Fruit fly (Drosophila melanogaster) whole organism, prepupa: ENCODE data around the gene CG15418.

Source experiments
- CG10631 ChIP-seq: fragments of 200-800 bp; sonication (Bioruptor generic); optimal IDR thresholded peaks from 2 replicates; lab custom pipeline; 2016; ENCODE audit warnings: missing biosample characterization, missing genetic modification characterization
- CG15336 ChIP-seq: fragments of 200-800 bp; sonication (Bioruptor generic); IDR thresholded peaks from 2 replicates; pipeline ENCODE4 v1.3.6; 2022; ENCODE audit warnings: missing biosample characterization, missing genetic modification characterization
- CG1621 ChIP-seq: fragments of 200-800 bp; sonication (Bioruptor generic); optimal IDR thresholded peaks from 3 replicates; lab custom pipeline; 2018; ENCODE audit warnings: missing biosample characterization, mild to moderate bottlenecking, missing genetic modification characterization
- CG16779 ChIP-seq: fragments of 200-800 bp; sonication (Bioruptor generic); optimal IDR thresholded peaks from 3 replicates; lab custom pipeline; 2017; ENCODE audit warnings: missing biosample characterization, mild to moderate bottlenecking, missing genetic modification characterization
- CG31627 ChIP-seq: fragments of 200-800 bp; sonication (Bioruptor generic); optimal IDR thresholded peaks from 3 replicates; lab custom pipeline; 2016; ENCODE audit warnings: missing biosample characterization, missing genetic modification characterization
- CG32006 ChIP-seq: fragments of 200-800 bp; sonication (Bioruptor generic); optimal IDR thresholded peaks from 3 replicates; lab custom pipeline; 2017; ENCODE audit warnings: missing biosample characterization, mild to moderate bottlenecking, missing genetic modification characterization
- CG3919 ChIP-seq: fragments of 200-800 bp; sonication (Bioruptor generic); optimal IDR thresholded peaks from 3 replicates; lab custom pipeline; 2016; ENCODE audit warnings: missing biosample characterization, missing genetic modification characterization
- CG4318 ChIP-seq: fragments of 200-800 bp; sonication (Bioruptor generic); optimal IDR thresholded peaks from 3 replicates; lab custom pipeline; 2017; ENCODE audit warnings: missing biosample characterization, mild to moderate bottlenecking, missing genetic modification characterization
- CG6163 ChIP-seq: fragments of 200-800 bp; sonication (Bioruptor generic); IDR thresholded peaks from 3 replicates; pipeline ENCODE4 v1.3.6; 2022; ENCODE audit warnings: missing biosample characterization, missing genetic modification characterization
- CG6276 ChIP-seq: fragments of 200-800 bp; sonication (Bioruptor generic); optimal IDR thresholded peaks from 2 replicates; lab custom pipeline; 2017; ENCODE audit warnings: missing biosample characterization, mild to moderate bottlenecking, missing genetic modification characterization
- CG6808 ChIP-seq: fragments of 200-800 bp; sonication (Bioruptor generic); optimal IDR thresholded peaks from 3 replicates; lab custom pipeline; 2017; ENCODE audit warnings: missing biosample characterization, missing genetic modification characterization, mild to moderate bottlenecking, moderate library complexity, missing genetic modification reagents
- CG7368 ChIP-seq: fragments of 200-800 bp; sonication (Bioruptor generic); optimal IDR thresholded peaks from 3 replicates; lab custom pipeline; 2016; ENCODE audit warnings: missing biosample characterization, missing genetic modification characterization
- CG8119 ChIP-seq: fragments of 200-800 bp; sonication (Bioruptor generic); IDR thresholded peaks from 3 replicates; pipeline ENCODE4 v1.3.6; 2022; ENCODE audit warnings: missing biosample characterization, missing genetic modification characterization
- CG8319 ChIP-seq: fragments of 200-800 bp; sonication (Bioruptor generic); optimal IDR thresholded peaks from 3 replicates; lab custom pipeline; 2016; ENCODE audit warnings: missing biosample characterization, missing genetic modification characterization
- CG8632 ChIP-seq: fragments of 200-800 bp; sonication (Bioruptor generic); optimal IDR thresholded peaks from 3 replicates; lab custom pipeline; 2016; ENCODE audit warnings: missing biosample characterization, missing genetic modification characterization
- CG9139 ChIP-seq: fragments of 200-800 bp; sonication (Bioruptor generic); optimal IDR thresholded peaks from 3 replicates; lab custom pipeline; 2017; ENCODE audit warnings: missing biosample characterization, mild to moderate bottlenecking, missing genetic modification characterization
- Eip78C ChIP-seq: fragments of 200-800 bp; sonication (Bioruptor generic); peaks from one replicate; lab custom pipeline; 2016; ENCODE audit warnings: missing biosample characterization, missing genetic modification characterization
- Ets21C ChIP-seq: fragments of 200-800 bp; sonication (Bioruptor generic); optimal IDR thresholded peaks from 3 replicates; lab custom pipeline; 2016; ENCODE audit warnings: missing biosample characterization, missing genetic modification characterization
- Hr38 ChIP-seq: sonication (Bioruptor generic); optimal IDR thresholded peaks from 2 replicates; lab custom pipeline; 2016; ENCODE audit warnings: missing biosample characterization, missing genetic modification characterization
- Hr4 ChIP-seq: fragments of 200-800 bp; sonication (Bioruptor generic); optimal IDR thresholded peaks from 3 replicates; lab custom pipeline; 2016; ENCODE audit warnings: missing biosample characterization, missing genetic modification characterization
- Lpt ChIP-seq: fragments of 200-800 bp; sonication (Bioruptor generic); optimal IDR thresholded peaks from 3 replicates; lab custom pipeline; 2016; ENCODE audit warnings: missing biosample characterization, missing genetic modification characterization
- Met ChIP-seq: fragments of 200-800 bp; sonication (Bioruptor generic); optimal IDR thresholded peaks from 3 replicates; lab custom pipeline; 2016; ENCODE audit warnings: missing biosample characterization, missing genetic modification characterization
- OdsH ChIP-seq: fragments of 200-800 bp; sonication (Bioruptor generic); optimal IDR thresholded peaks from 3 replicates; lab custom pipeline; 2016; ENCODE audit warnings: missing biosample characterization, missing genetic modification characterization
- Smox ChIP-seq: fragments of 200-800 bp; sonication (Bioruptor generic); optimal IDR thresholded peaks from 3 replicates; lab custom pipeline; 2016; ENCODE audit warnings: missing biosample characterization, missing genetic modification characterization
- Sox102F ChIP-seq: fragments of 200-800 bp; sonication (Bioruptor generic); optimal IDR thresholded peaks from 2 replicates; lab custom pipeline; 2016; ENCODE audit warnings: missing biosample characterization, mild to moderate bottlenecking, missing genetic modification characterization
- Sox14 ChIP-seq: fragments of 200-800 bp; sonication (Bioruptor generic); optimal IDR thresholded peaks from 3 replicates; lab custom pipeline; 2016; ENCODE audit warnings: missing biosample characterization, missing genetic modification characterization
- achi ChIP-seq: fragments of 200-800 bp; sonication (Bioruptor generic); optimal IDR thresholded peaks from 3 replicates; lab custom pipeline; 2016; ENCODE audit warnings: missing biosample characterization, missing genetic modification characterization
- dac ChIP-seq: fragments of 200-800 bp; sonication (Bioruptor generic); optimal IDR thresholded peaks from 2 replicates; lab custom pipeline; 2017; ENCODE audit warnings: missing biosample characterization, mild to moderate bottlenecking, missing genetic modification characterization
- dsx ChIP-seq: fragments of 200-800 bp; optimal IDR thresholded peaks from 3 replicates; lab custom pipeline; 2019; ENCODE audit warnings: missing biosample characterization, mild to moderate bottlenecking, missing genetic modification characterization, moderate library complexity; ENCODE audit not compliant: poor library complexity, severe bottlenecking
- eg ChIP-seq: fragments of 200-800 bp; sonication (Bioruptor generic); IDR thresholded peaks from 3 replicates; pipeline ENCODE4 v1.3.6; 2022; ENCODE audit warnings: missing biosample characterization, missing genetic modification characterization
- fd85E ChIP-seq: fragments of 200-800 bp; sonication (Bioruptor generic); optimal IDR thresholded peaks from 3 replicates; lab custom pipeline; 2016; ENCODE audit warnings: missing biosample characterization, missing genetic modification characterization
- fkh ChIP-seq: fragments of 200-800 bp; sonication (Bioruptor generic); optimal IDR thresholded peaks from 3 replicates; lab custom pipeline; 2017; ENCODE audit warnings: missing biosample characterization, mild to moderate bottlenecking, missing genetic modification characterization, moderate library complexity
- net ChIP-seq: fragments of 200-800 bp; sonication (Bioruptor generic); optimal IDR thresholded peaks from 3 replicates; lab custom pipeline; 2016; ENCODE audit warnings: missing biosample characterization, missing genetic modification characterization
- salr ChIP-seq, 2 experiments: fragments of 200-800 bp; sonication (Bioruptor generic); optimal IDR thresholded peaks; 3 replicates each; lab custom pipeline; 2016 to 2018; ENCODE audit warnings: missing biosample characterization in 2 of 2, missing genetic modification characterization in 2 of 2, mild to moderate bottlenecking in 1 of 2
- svp ChIP-seq: fragments of 200-800 bp; sonication (Bioruptor generic); peaks from one replicate; lab custom pipeline; 2016; ENCODE audit warnings: missing biosample characterization, missing genetic modification characterization
- topi ChIP-seq: fragments of 200-800 bp; sonication (Bioruptor generic); optimal IDR thresholded peaks from 3 replicates; lab custom pipeline; 2016; ENCODE audit warnings: missing biosample characterization, missing genetic modification characterization
- vri ChIP-seq: fragments of 200-800 bp; sonication (Bioruptor generic); optimal IDR thresholded peaks from 3 replicates; lab custom pipeline; 2016; ENCODE audit warnings: missing biosample characterization, mild to moderate bottlenecking, missing genetic modification characterization

The CG15418 gene

dm6 chr2L:3639924-3640323 lies 18.4 kb upstream of the CG15418 start (continued):
- no peak for TF ChIP-seq CG32006 (GFP tag; lab: Kevin White, UChicago)
- peak; percentile 69 for TF ChIP-seq vri (GFP tag; lab: Kevin White, UChicago)
- no peak for TF ChIP-seq CG7368
- peak; percentile 2 for TF ChIP-seq CG16779 (tag; lab: Kevin White, UChicago)
- no peak for TF ChIP-seq Met (GFP tag; lab: Kevin White, UChicago)
- TF ChIP-seq CG8119 (GFP tag; lab: Robert Waterston, UW): no peak
- no peak for TF ChIP-seq CG8632
- TF ChIP-seq fd85E: no peak
- peak; percentile 66 for TF ChIP-seq Eip78C (GFP tag; lab: Kevin White, UChicago)
- no peak for TF ChIP-seq achi (GFP tag; lab: Kevin White, UChicago)
- TF ChIP-seq Sox14 (GFP tag; lab: Kevin White, UChicago): no peak
- TF ChIP-seq CG6808 (GFP tag; lab: Kevin White, UChicago): peak; percentile 34
- peak; percentile 38 for TF ChIP-seq fkh (GFP tag; lab: Kevin White, UChicago)
- TF ChIP-seq, all 60 proteins: peak for 17

dm6 chr2L:3635444-3635843 lies 13.9 kb upstream of the CG15418 start:
- no peak for TF ChIP-seq CG6808 (GFP tag; lab: Kevin White, UChicago)
- TF ChIP-seq CG6276: peak; percentile 39
- peak; percentile 86 for TF ChIP-seq CG15336
- TF ChIP-seq CG10631: no peak
- peak; percentile 46 for TF ChIP-seq net (GFP tag; lab: Kevin White, UChicago)
- no peak for TF ChIP-seq svp (GFP tag; lab: Kevin White, UChicago)
- peak; percentile 68 for TF ChIP-seq CG6163 (GFP tag; lab: Robert Waterston, UW)
- no peak for TF ChIP-seq dac (GFP tag; lab: Kevin White, UChicago)
- TF ChIP-seq Hr4 (GFP tag; lab: Kevin White, UChicago): peak; percentile 78
- TF ChIP-seq vri (GFP tag; lab: Kevin White, UChicago): no peak
- peak; percentile 41 for TF ChIP-seq CG4318 (GFP tag; lab: Kevin White, UChicago)
- no peak for TF ChIP-seq topi (GFP tag; lab: Kevin White, UChicago)
- TF ChIP-seq Hr38 (GFP tag; lab: Kevin White, UChicago): no peak
- no peak for TF ChIP-seq Ets21C (GFP tag; lab: Kevin White, UChicago)
- no peak for TF ChIP-seq CG1621 (tag; lab: Kevin White, UChicago)
- no peak for TF ChIP-seq Smox (GFP tag; lab: Kevin White, UChicago)
- TF ChIP-seq CG9139: no peak
- TF ChIP-seq dsx (GFP tag; lab: Kevin White, UChicago): no peak
- peak; percentile 39 for TF ChIP-seq Lpt
- no peak for TF ChIP-seq CG31627 (GFP tag; lab: Kevin White, UChicago)
- TF ChIP-seq CG32006 (GFP tag; lab: Kevin White, UChicago): peak; percentile 75
- no peak for TF ChIP-seq Sox102F (GFP tag; lab: Kevin White, UChicago)
- 0 out of 3 replicates have a peak, but pooled peaks have one; percentile 55 for TF ChIP-seq eg (GFP tag; lab: Robert Waterston, UW)
- TF ChIP-seq CG3919: no peak
- peak; percentile 70 for TF ChIP-seq CG8119 (GFP tag; lab: Robert Waterston, UW)
- TF ChIP-seq salr (GFP tag; optimal IDR thresholded peaks at IDR 0.05; lab: Kevin White, UChicago): peak in 1 of 2 experiments; percentile 11
- peak; percentile 80 for TF ChIP-seq Eip78C (GFP tag; lab: Kevin White, UChicago)

- TF ChIP-seq CG8319 (GFP tag; lab: Kevin White, UChicago) (no peak), CG1621 (tag; lab: Kevin White, UChicago) (no peak), OdsH (GFP tag; lab: Kevin White, UChicago) (no peak), svp (GFP tag; lab: Kevin White, UChicago) (peak; percentile 46)
These were observed 12.4 kb upstream of the CG15418 start for dm6 chr2L:3633871-3634270.
